Worm (Caenorhabditis elegans) whole organism, L1 larva: ENCODE measurements around the gene C25E10.5.

Experiments
- ceh-82 ChIP-seq, 3 experiments: fragments of 150-350 bp in 1 of 3; sonication (generic microtip) in 2 of 3; optimal IDR thresholded peaks; 2 replicates each; lab custom pipeline; 2014 to 2017; ENCODE audit warnings: missing biosample characterization in 3 of 3, missing genetic modification characterization in 3 of 3
- egl-13 ChIP-seq: sonication (generic microtip); optimal IDR thresholded peaks from 2 replicates; lab custom pipeline; 2016; ENCODE audit warnings: missing genotype, missing genetic modification reagents, missing genetic modification characterization, missing compliant biosample characterization
- lir-3 ChIP-seq: sonication (generic microtip); optimal IDR thresholded peaks from 2 replicates; lab custom pipeline; 2016; ENCODE audit warnings: mild to moderate bottlenecking, missing genetic modification characterization, moderate library complexity, missing compliant biosample characterization; ENCODE audit not compliant: poor library complexity
- nhr-85 ChIP-seq: sonication (generic microtip); peaks from one replicate; lab custom pipeline; 2016; ENCODE audit warnings: missing genetic modification characterization, inconsistent platforms, missing compliant biosample characterization
- pqm-1 ChIP-seq: sonication (generic microtip); optimal IDR thresholded peaks from 3 replicates; lab custom pipeline; 2017; ENCODE audit warnings: missing biosample characterization, missing genetic modification characterization
- snpc-4 ChIP-seq: fragments of 150-350 bp; optimal IDR thresholded peaks from 2 replicates; lab custom pipeline; 2014; ENCODE audit warnings: missing biosample characterization, missing genetic modification characterization
- tlp-1 ChIP-seq: fragments of 150-350 bp; optimal IDR thresholded peaks from 2 replicates; lab custom pipeline; 2014; ENCODE audit warnings: missing biosample characterization, missing genetic modification characterization

DNA sequence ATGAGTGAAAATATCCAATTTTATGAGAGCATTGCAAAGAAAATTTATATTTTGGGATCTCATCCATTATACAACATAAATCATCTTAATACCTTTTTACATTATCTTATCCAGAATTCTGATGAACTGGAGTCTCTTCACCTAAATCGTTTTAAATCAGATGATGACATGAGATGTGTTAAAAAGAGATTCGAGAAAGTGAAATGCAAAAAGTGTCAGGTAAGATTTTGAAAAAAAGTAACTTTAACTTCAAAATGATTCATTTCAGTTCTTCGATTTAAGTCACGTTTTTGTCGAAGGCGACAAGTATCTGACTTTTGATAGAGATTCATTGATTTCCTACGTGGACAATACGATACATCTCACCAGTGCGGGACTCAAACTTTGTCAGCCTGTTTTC lies 11.5 kb upstream of the C25E10.5 start:
- no peak for TF ChIP-seq ceh-82 (tag; optimal IDR thresholded peaks at IDR 0.05; lab: Kevin White, UChicago)
- no peak for TF ChIP-seq snpc-4 (tag; lab: Kevin White, UChicago)
- TF ChIP-seq pqm-1 (tag; lab: Kevin White, UChicago): no peak
- no peak for TF ChIP-seq tlp-1 (tag; lab: Kevin White, UChicago)
- no peak for TF ChIP-seq lir-3
- no peak for TF ChIP-seq egl-13 (tag; lab: Kevin White, UChicago)
- TF ChIP-seq nhr-85 (tag; lab: Kevin White, UChicago): no peak
